Worm (Caenorhabditis elegans) whole organism, late embryonic: ENCODE data around the gene adal-1.

Experiments
- F13H6.1 ChIP-seq: sonication (generic microtip); optimal IDR thresholded peaks from 2 replicates; lab custom pipeline; 2016; ENCODE audit warnings: missing genetic modification characterization, missing compliant biosample characterization
- K02D7.2 ChIP-seq: sonication (generic microtip); optimal IDR thresholded peaks from 2 replicates; lab custom pipeline; 2017; ENCODE audit warnings: mild to moderate bottlenecking, missing genetic modification characterization, missing compliant biosample characterization
- T23F11.4 ChIP-seq: fragments of 200-800 bp; sonication (Bioruptor generic); optimal IDR thresholded peaks from 2 replicates; lab custom pipeline; 2018; ENCODE audit warnings: mild to moderate bottlenecking, missing genetic modification characterization, missing compliant biosample characterization
- ama-1 ChIP-seq: fragments of 150-350 bp; optimal IDR thresholded peaks from 2 replicates; lab custom pipeline; 2014
- ceh-6 ChIP-seq: fragments of 200-800 bp; sonication (Bioruptor generic); optimal IDR thresholded peaks from 2 replicates; lab custom pipeline; 2018; ENCODE audit warnings: mild to moderate bottlenecking, missing genetic modification characterization, missing compliant biosample characterization
- elt-2 ChIP-seq: sonication (generic microtip); optimal IDR thresholded peaks from 2 replicates; lab custom pipeline; 2016; ENCODE audit warnings: missing genetic modification reagents, missing genetic modification characterization, missing compliant biosample characterization
- ets-4 ChIP-seq: sonication (generic microtip); optimal IDR thresholded peaks from 2 replicates; lab custom pipeline; 2016; ENCODE audit warnings: missing genetic modification characterization, missing compliant biosample characterization
- lin-11 ChIP-seq: fragments of 200-800 bp; sonication (Bioruptor generic); optimal IDR thresholded peaks from 2 replicates; lab custom pipeline; 2018; ENCODE audit warnings: mild to moderate bottlenecking, missing genetic modification characterization, missing compliant biosample characterization
- mec-3 ChIP-seq: sonication (generic microtip); optimal IDR thresholded peaks from 2 replicates; lab custom pipeline; 2016; ENCODE audit warnings: borderline replicate concordance, missing genetic modification characterization, missing compliant biosample characterization
- pax-1 ChIP-seq: fragments of 150-350 bp; optimal IDR thresholded peaks from 2 replicates; lab custom pipeline; 2014; ENCODE audit warnings: missing biosample characterization, missing genetic modification characterization
- pha-4 ChIP-seq: fragments of 150-350 bp; optimal IDR thresholded peaks from 2 replicates; lab custom pipeline; 2018; ENCODE audit warnings: missing biosample characterization, missing genetic modification reagents, missing genetic modification characterization
- pqm-1 ChIP-seq: sonication (generic microtip); optimal IDR thresholded peaks from 2 replicates; lab custom pipeline; 2016; ENCODE audit warnings: missing genetic modification characterization, missing compliant biosample characterization

ce11 chrII:6882335-6882734 lies 11.1 kb downstream of the adal-1 start:
- TF ChIP-seq pha-4 (tag; lab: Kevin White, UChicago): no peak
- no peak for TF ChIP-seq lin-11 (tag; lab: Kevin White, UChicago)
- no peak for TF ChIP-seq pax-1 (tag; lab: Kevin White, UChicago)
- no peak for TF ChIP-seq mec-3 (tag; lab: Kevin White, UChicago)
- TF ChIP-seq elt-2 (tag; lab: Kevin White, UChicago): no peak
- no peak for TF ChIP-seq pqm-1
- no peak for TF ChIP-seq F13H6.1
- no peak for TF ChIP-seq ama-1 (lab: Kevin White, UChicago)
- TF ChIP-seq ets-4 (tag; lab: Kevin White, UChicago): no peak
- no peak for TF ChIP-seq K02D7.2 (tag; lab: Kevin White, UChicago)
- no peak for TF ChIP-seq T23F11.4 (GFP tag; lab: Kevin White, UChicago)
- no peak for TF ChIP-seq ceh-6 (GFP tag; lab: Kevin White, UChicago)
